Fruit fly (Drosophila melanogaster) whole organism, adult: ENCODE results near the gene Eip63F-1.

Experiments used
- CG7101 ChIP-seq: fragments of 200-800 bp; sonication (Bioruptor generic); optimal IDR thresholded peaks from 2 replicates; lab custom pipeline; 2018; ENCODE audit warnings: missing biosample characterization, mild to moderate bottlenecking, missing genetic modification characterization, moderate library complexity
- toe ChIP-seq: fragments of 200-800 bp; sonication (Bioruptor generic); optimal IDR thresholded peaks from 2 replicates; lab custom pipeline; 2016; ENCODE audit warnings: missing biosample characterization, missing genetic modification characterization

DNA sequence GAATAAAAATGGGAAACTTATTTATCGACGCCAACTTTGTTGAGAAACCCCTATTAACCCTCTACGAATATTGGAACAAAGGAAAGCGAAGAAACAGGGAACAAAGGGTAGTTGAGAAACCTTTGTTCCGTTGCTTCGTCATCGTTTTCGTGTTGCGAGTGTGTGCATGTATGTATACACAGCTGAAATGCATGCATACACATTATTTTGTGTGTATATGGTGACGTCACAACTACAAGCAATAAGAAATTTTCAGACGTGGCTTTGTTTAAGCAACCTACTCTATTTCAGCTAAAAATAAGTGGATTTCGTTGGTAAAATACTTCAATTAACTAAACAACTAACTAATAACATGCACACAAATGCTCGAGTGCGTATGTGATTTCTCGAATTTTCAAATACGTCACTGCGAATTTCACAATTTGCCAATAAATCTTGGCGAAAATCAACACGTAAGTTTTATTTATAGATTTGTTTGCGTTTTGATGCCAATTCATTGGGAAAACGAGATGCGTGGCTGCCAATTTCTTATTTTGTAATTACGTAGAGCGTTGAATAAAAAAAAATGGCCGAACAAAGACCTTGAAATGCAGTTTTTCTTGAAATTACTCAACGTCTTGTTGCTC lies 33.4 kb downstream of the Eip63F-1 start:
- TF ChIP-seq CG7101 (tag; lab: Kevin White, UChicago) (no peak), toe (GFP tag; lab: Kevin White, UChicago) (no peak)
